Worm (Caenorhabditis elegans) whole organism, young adult: ENCODE results near the gene C14A4.9.

ENCODE experiments used
- F22D6.2 ChIP-seq: sonication (generic microtip); optimal IDR thresholded peaks from 2 replicates; lab custom pipeline; 2016; ENCODE audit warnings: mild to moderate bottlenecking, missing genetic modification characterization, missing compliant biosample characterization
- F23B12.7 ChIP-seq: sonication (generic microtip); optimal IDR thresholded peaks from 2 replicates; lab custom pipeline; 2017; ENCODE audit warnings: missing genetic modification characterization, mild to moderate bottlenecking, missing compliant biosample characterization, antibody characterized with exemption, moderate library complexity; ENCODE audit not compliant: insufficient read depth
- F33H1.4 ChIP-seq: fragments of 200-800 bp; sonication (Bioruptor generic); IDR thresholded peaks from 2 replicates; pipeline ENCODE4 v1.3.6; 2022; ENCODE audit warnings: missing genetic modification reagents, missing genetic modification characterization, missing compliant biosample characterization
- F52B5.7 ChIP-seq: sonication (generic microtip); optimal IDR thresholded peaks from 2 replicates; lab custom pipeline; 2016; ENCODE audit warnings: mild to moderate bottlenecking, missing genetic modification characterization, missing compliant biosample characterization
- K11D2.4 ChIP-seq: fragments of 200-800 bp; sonication (Bioruptor generic); IDR thresholded peaks from 2 replicates; pipeline ENCODE4 v1.3.6; 2022; ENCODE audit warnings: missing genetic modification reagents, missing genetic modification characterization, missing compliant biosample characterization
- Y53F4B.3 ChIP-seq: fragments of 200-800 bp; sonication (Bioruptor generic); IDR thresholded peaks from 2 replicates; pipeline ENCODE4 v1.3.6; 2022; ENCODE audit warnings: missing genetic modification reagents, missing genetic modification characterization, missing compliant biosample characterization
- Y56A3A.18 ChIP-seq: fragments of 200-800 bp; sonication (Bioruptor generic); IDR thresholded peaks from 2 replicates; pipeline ENCODE4 v1.3.6; 2022; ENCODE audit warnings: missing genetic modification reagents, missing genetic modification characterization, missing compliant biosample characterization
- Y79H2A.3 ChIP-seq: fragments of 200-800 bp; sonication (Bioruptor generic); conservative IDR thresholded peaks from 2 replicates; pipeline ENCODE4 v1.3.6; 2022; ENCODE audit warnings: missing genetic modification reagents, missing genetic modification characterization, missing compliant biosample characterization
- ZK185.1 ChIP-seq: sonication (generic microtip); optimal IDR thresholded peaks from 2 replicates; lab custom pipeline; 2016; ENCODE audit warnings: mild to moderate bottlenecking, missing genetic modification characterization, missing compliant biosample characterization; ENCODE audit not compliant: poor library complexity, severe bottlenecking
- atf-7 ChIP-seq: sonication (generic microtip); optimal IDR thresholded peaks from 2 replicates; lab custom pipeline; 2017; ENCODE audit warnings: mild to moderate bottlenecking, missing genetic modification characterization, missing compliant biosample characterization
- attf-5 ChIP-seq: fragments of 200-800 bp; sonication (Bioruptor generic); optimal IDR thresholded peaks from 2 replicates; lab custom pipeline; 2018; ENCODE audit warnings: mild to moderate bottlenecking, missing genetic modification characterization, missing compliant biosample characterization
- bed-2 ChIP-seq: fragments of 200-800 bp; sonication (Bioruptor generic); IDR thresholded peaks from 2 replicates; pipeline ENCODE4 v1.3.6; 2022; ENCODE audit warnings: missing genetic modification reagents, missing genetic modification characterization, missing compliant biosample characterization
- ccch-3 ChIP-seq: fragments of 200-800 bp; sonication (Bioruptor generic); optimal IDR thresholded peaks from 2 replicates; lab custom pipeline; 2018; ENCODE audit warnings: mild to moderate bottlenecking, missing genetic modification characterization, missing compliant biosample characterization
- cebp-2 ChIP-seq: fragments of 200-800 bp; sonication (Bioruptor generic); IDR thresholded peaks from 2 replicates; pipeline ENCODE4 v1.3.6; 2022; ENCODE audit warnings: missing genetic modification characterization, missing compliant biosample characterization
- ceh-100 ChIP-seq: fragments of 200-800 bp; sonication (Bioruptor generic); IDR thresholded peaks from 2 replicates; pipeline ENCODE4 v1.3.6; 2022; ENCODE audit warnings: missing genetic modification reagents, missing genetic modification characterization, missing compliant biosample characterization
- ceh-58 ChIP-seq: fragments of 200-800 bp; sonication (Bioruptor generic); IDR thresholded peaks from 2 replicates; pipeline ENCODE4 v1.3.6; 2022; ENCODE audit warnings: missing genetic modification characterization, missing compliant biosample characterization
- chd-7 ChIP-seq: sonication (generic microtip); optimal IDR thresholded peaks from 2 replicates; lab custom pipeline; 2016; ENCODE audit warnings: mild to moderate bottlenecking, missing genetic modification characterization, moderate library complexity, missing compliant biosample characterization
- die-1 ChIP-seq: sonication (generic microtip); optimal IDR thresholded peaks from 2 replicates; lab custom pipeline; 2016; ENCODE audit warnings: missing genotype, mild to moderate bottlenecking, missing genetic modification characterization, missing compliant biosample characterization
- dpff-1 ChIP-seq: sonication (generic microtip); optimal IDR thresholded peaks from 2 replicates; lab custom pipeline; 2017; ENCODE audit warnings: mild to moderate bottlenecking, missing genetic modification characterization, missing compliant biosample characterization
- dpl-1 ChIP-seq: fragments of 150-350 bp; optimal IDR thresholded peaks from 2 replicates; lab custom pipeline; 2014; ENCODE audit warnings: missing biosample characterization, missing genetic modification reagents, missing genetic modification characterization
- egl-18 ChIP-seq: fragments of 200-800 bp; sonication (Bioruptor generic); IDR thresholded peaks from 2 replicates; pipeline ENCODE4 v1.3.6; 2022; ENCODE audit warnings: missing genetic modification reagents, missing genetic modification characterization, missing compliant biosample characterization
- ekl-4 ChIP-seq: fragments of 200-800 bp; sonication (Bioruptor generic); IDR thresholded peaks from 2 replicates; pipeline ENCODE4 v1.3.6; 2022; ENCODE audit warnings: missing genetic modification reagents, missing genetic modification characterization, missing compliant biosample characterization
- ets-4 ChIP-seq: fragments of 200-800 bp; sonication (Bioruptor generic); optimal IDR thresholded peaks from 2 replicates; lab custom pipeline; 2018; ENCODE audit warnings: mild to moderate bottlenecking, missing genetic modification characterization, missing compliant biosample characterization
- hlh-26 ChIP-seq: fragments of 200-800 bp; sonication (Bioruptor generic); conservative IDR thresholded peaks from 2 replicates; pipeline ENCODE4 v1.3.6; 2022; ENCODE audit warnings: missing genetic modification reagents, missing genetic modification characterization, missing compliant biosample characterization
- hsf-1 ChIP-seq: fragments of 200-800 bp; sonication (Bioruptor generic); IDR thresholded peaks from 2 replicates; pipeline ENCODE4 v1.3.6; 2022; ENCODE audit warnings: missing genetic modification reagents, missing genetic modification characterization, missing compliant biosample characterization
- lin-40 ChIP-seq: sonication (generic microtip); optimal IDR thresholded peaks from 2 replicates; lab custom pipeline; 2016; ENCODE audit warnings: missing genetic modification characterization, mild to moderate bottlenecking, missing compliant biosample characterization, missing genotype, missing genetic modification reagents
- madf-10 ChIP-seq: sonication (generic microtip); optimal IDR thresholded peaks from 2 replicates; lab custom pipeline; 2016; ENCODE audit warnings: mild to moderate bottlenecking, missing genetic modification characterization, missing compliant biosample characterization
- madf-3 ChIP-seq: fragments of 200-800 bp; sonication (Bioruptor generic); IDR thresholded peaks from 2 replicates; pipeline ENCODE4 v1.3.6; 2022; ENCODE audit warnings: missing genetic modification reagents, missing genetic modification characterization, missing compliant biosample characterization
- madf-6 ChIP-seq: fragments of 200-800 bp; sonication (Bioruptor generic); IDR thresholded peaks from 2 replicates; pipeline ENCODE4 v1.3.6; 2022; ENCODE audit warnings: missing genetic modification reagents, missing genetic modification characterization, missing compliant biosample characterization
- mcd-1 ChIP-seq: fragments of 200-800 bp; sonication (Bioruptor generic); IDR thresholded peaks from 2 replicates; pipeline ENCODE4 v1.3.6; 2022; ENCODE audit warnings: missing genetic modification reagents, missing genetic modification characterization, missing compliant biosample characterization
- mes-4 ChIP-seq: sonication (generic microtip); optimal IDR thresholded peaks from 2 replicates; lab custom pipeline; 2016; ENCODE audit warnings: missing genotype, missing genetic modification characterization, missing compliant biosample characterization
- nfya-1 ChIP-seq: sonication (generic microtip); optimal IDR thresholded peaks from 2 replicates; lab custom pipeline; 2017; ENCODE audit warnings: antibody characterized with exemption, missing compliant biosample characterization, missing genetic modification characterization, borderline replicate concordance; ENCODE audit not compliant: insufficient read depth
- nfyb-1 ChIP-seq: fragments of 200-800 bp; sonication (Bioruptor generic); IDR thresholded peaks from 2 replicates; pipeline ENCODE4 v1.3.6; 2022; ENCODE audit warnings: missing genetic modification reagents, missing genetic modification characterization, missing compliant biosample characterization
- nhr-120 ChIP-seq: fragments of 200-800 bp; sonication (Bioruptor generic); IDR thresholded peaks from 2 replicates; pipeline ENCODE4 v1.3.6; 2022; ENCODE audit warnings: missing genetic modification characterization, missing compliant biosample characterization
- pbrm-1 ChIP-seq: fragments of 200-800 bp; sonication (Bioruptor generic); IDR thresholded peaks from 2 replicates; pipeline ENCODE4 v1.3.6; 2022; ENCODE audit warnings: missing genetic modification reagents, missing genetic modification characterization, missing compliant biosample characterization
- pha-4 ChIP-seq: fragments of 150-350 bp; sonication (generic microtip); optimal IDR thresholded peaks from 2 replicates; lab custom pipeline; 2014; ENCODE audit warnings: missing biosample characterization, missing genetic modification reagents, missing genetic modification characterization
- rec-8 ChIP-seq, 2 experiments: sonication (generic microtip); optimal IDR thresholded peaks; 2 replicates each; lab custom pipeline; 2016; ENCODE audit warnings: mild to moderate bottlenecking in 2 of 2, missing genetic modification characterization in 2 of 2, missing genetic modification reagents in 2 of 2, missing genotype in 2 of 2, missing biosample characterization in 1 of 2, missing compliant biosample characterization in 1 of 2, moderate library complexity in 1 of 2
- repo-1 ChIP-seq: sonication (generic microtip); optimal IDR thresholded peaks from 2 replicates; lab custom pipeline; 2017; ENCODE audit warnings: mild to moderate bottlenecking, missing genetic modification characterization, missing compliant biosample characterization
- snpc-1.1 ChIP-seq: sonication (generic microtip); optimal IDR thresholded peaks from 2 replicates; lab custom pipeline; 2017; ENCODE audit warnings: missing genetic modification characterization, mild to moderate bottlenecking, missing compliant biosample characterization, antibody characterized with exemption, moderate library complexity, missing genotype, missing genetic modification reagents; ENCODE audit not compliant: insufficient read depth
- snpc-3.4 ChIP-seq: sonication (generic microtip); optimal IDR thresholded peaks from 2 replicates; lab custom pipeline; 2017; ENCODE audit warnings: missing genetic modification characterization, mild to moderate bottlenecking, missing compliant biosample characterization, antibody characterized with exemption, moderate library complexity, missing genotype, missing genetic modification reagents
- snpc-4 ChIP-seq, 5 experiments: fragments of 150-350 bp in 1 of 5; sonication (generic microtip) in 4 of 5; optimal IDR thresholded peaks; 2 replicates each; lab custom pipeline; 2014 to 2018; ENCODE audit warnings: missing genetic modification characterization in 5 of 5, missing biosample characterization in 3 of 5, antibody characterized with exemption in 2 of 5, mild to moderate bottlenecking in 2 of 5, missing compliant biosample characterization in 2 of 5, missing genotype in 2 of 5, moderate library complexity in 2 of 5, missing genetic modification reagents in 1 of 5
- sptf-2 ChIP-seq: fragments of 200-800 bp; sonication (Bioruptor generic); optimal IDR thresholded peaks from 2 replicates; lab custom pipeline; 2018; ENCODE audit warnings: mild to moderate bottlenecking, missing genetic modification characterization, missing compliant biosample characterization
- unc-62 ChIP-seq: fragments of 150-350 bp; optimal IDR thresholded peaks from 2 replicates; lab custom pipeline; 2014; ENCODE audit warnings: missing biosample characterization, missing genetic modification reagents, missing genetic modification characterization
- zim-3 ChIP-seq: sonication (generic microtip); optimal IDR thresholded peaks from 2 replicates; lab custom pipeline; 2017; ENCODE audit warnings: mild to moderate bottlenecking, missing genetic modification characterization, moderate library complexity, missing compliant biosample characterization

C14A4.9 gene

ce11 chrII:10598039-10598438 is 1.1 kb upstream of the C14A4.9 start, which contains the start of gene C14A4.8:
C14A4.8 (minus strand) TSS chrII:10598139.
- TF ChIP-seq repo-1 (no peak), unc-62 (GFP tag; lab: Kevin White, UChicago) (no peak), bed-2 (GFP tag; lab: Robert Waterston, UW) (no peak), sptf-2 (no peak), ccch-3 (GFP tag; lab: Kevin White, UChicago) (no peak), nhr-120 (GFP tag; lab: Robert Waterston, UW) (no peak), ets-4 (GFP tag; lab: Kevin White, UChicago) (no peak), die-1 (tag; lab: Kevin White, UChicago) (no peak), Y56A3A.18 (GFP tag; lab: Robert Waterston, UW) (no peak), Y53F4B.3 (GFP tag; lab: Robert Waterston, UW) (no peak), hlh-26 (GFP tag; lab: Robert Waterston, UW) (no peak), hsf-1 (GFP tag; lab: Robert Waterston, UW) (no peak), F23B12.7 (no peak), attf-5 (GFP tag; lab: Kevin White, UChicago) (no peak)

ce11 chrII:10602184-10602583 is 3.0 kb downstream of the C14A4.9 start, which contains the start of gene srv-2:
srv-2 (minus strand) TSS chrII:10602284.
- no peak for TF ChIP-seq cebp-2 (GFP tag; lab: Robert Waterston, UW)
- TF ChIP-seq ZK185.1 (tag; lab: Kevin White, UChicago): no peak
- no peak for TF ChIP-seq ceh-100
- no peak for TF ChIP-seq dpl-1 (GFP tag; lab: Kevin White, UChicago)
- no peak for TF ChIP-seq mes-4 (tag; lab: Kevin White, UChicago)
- no peak for TF ChIP-seq rec-8 (tag; optimal IDR thresholded peaks at IDR 0.05; lab: Kevin White, UChicago)
- no peak for TF ChIP-seq F22D6.2 (tag; lab: Kevin White, UChicago)
- TF ChIP-seq egl-18 (GFP tag; lab: Robert Waterston, UW): no peak
- TF ChIP-seq mcd-1 (GFP tag; lab: Robert Waterston, UW): no peak
- no peak for TF ChIP-seq snpc-1.1 (tag; lab: Kevin White, UChicago)
- TF ChIP-seq F33H1.4 (GFP tag; lab: Robert Waterston, UW): no peak
- TF ChIP-seq Y79H2A.3: no peak
- TF ChIP-seq F52B5.7 (tag; lab: Kevin White, UChicago): no peak
- TF ChIP-seq dpff-1 (tag; lab: Kevin White, UChicago): no peak
- TF ChIP-seq chd-7 (tag; lab: Kevin White, UChicago): no peak
- no peak for TF ChIP-seq ceh-58
- no peak for TF ChIP-seq K11D2.4
- TF ChIP-seq madf-6: no peak
- no peak for TF ChIP-seq attf-5 (GFP tag; lab: Kevin White, UChicago)
- TF ChIP-seq pbrm-1 (GFP tag; lab: Robert Waterston, UW): no peak

DNA sequence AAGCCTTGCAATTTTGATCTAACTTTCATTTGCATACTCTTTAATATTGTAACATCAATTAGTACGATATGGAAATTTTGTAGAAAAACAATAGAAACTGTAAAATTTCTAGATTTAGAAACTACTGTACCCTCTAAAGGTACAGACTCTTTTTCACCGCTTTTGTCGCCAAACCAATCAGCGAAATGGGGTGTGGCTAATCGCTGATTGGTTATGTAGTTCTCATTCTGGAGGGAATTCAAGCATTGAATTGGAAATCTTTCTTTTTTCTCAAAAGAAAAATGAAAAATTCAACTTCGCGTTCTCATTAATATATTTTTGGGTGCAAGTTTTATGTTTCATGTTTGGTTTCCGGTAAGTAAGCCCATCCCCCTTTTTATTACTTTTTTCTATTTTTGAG is 4.4 kb downstream of the C14A4.9 start:
- no peak for TF ChIP-seq nfya-1 (tag; lab: Kevin White, UChicago)
- no peak for TF ChIP-seq ets-4 (GFP tag; lab: Kevin White, UChicago)
- no peak for TF ChIP-seq pha-4
- TF ChIP-seq snpc-3.4 (tag; lab: Kevin White, UChicago): no peak
- TF ChIP-seq atf-7 (tag; lab: Kevin White, UChicago): no peak
- no peak for TF ChIP-seq nhr-120 (GFP tag; lab: Robert Waterston, UW)
- no peak for TF ChIP-seq unc-62 (GFP tag; lab: Kevin White, UChicago)
- no peak for TF ChIP-seq snpc-4 (GFP tag; optimal IDR thresholded peaks at IDR 0.05; lab: Kevin White, UChicago)
- no peak for TF ChIP-seq snpc-4 (tag; optimal IDR thresholded peaks at IDR 0.05; lab: Kevin White, UChicago)
- TF ChIP-seq zim-3 (tag; lab: Kevin White, UChicago): no peak
- no peak for TF ChIP-seq die-1 (tag; lab: Kevin White, UChicago)
- no peak for TF ChIP-seq nfyb-1
- TF ChIP-seq lin-40 (tag; lab: Kevin White, UChicago): no peak
- TF ChIP-seq madf-3 (GFP tag; lab: Robert Waterston, UW): no peak
- TF ChIP-seq madf-10 (tag; lab: Kevin White, UChicago): no peak
- TF ChIP-seq hsf-1 (GFP tag; lab: Robert Waterston, UW): no peak
- TF ChIP-seq ekl-4 (GFP tag; lab: Robert Waterston, UW): no peak
